Fruit fly (Drosophila melanogaster): Measurements from ENCODE around the gene CG6607.

dm6 chr3R:24549834-24550233 lies 22.0 kb downstream of the CG6607 start:
- TF ChIP-seq pan (optimal IDR thresholded peaks at IDR 0.05) (no peak), psq (optimal IDR thresholded peaks at IDR 0.05) (no peak), usp (GFP tag; optimal IDR thresholded peaks at IDR 0.05) (no peak)

All from whole organism.